Fruit fly (Drosophila melanogaster): Measurements from ENCODE around the gene CG4849.

CG4849 gene

dm6 chr3R:27948421-27948906 is 14.8 kb upstream of the CG4849 start, which contains the start of gene Gp93 (continued):
- TF ChIP-seq amos (GFP tag; IDR thresholded peaks at IDR 0.05; ENCODE audit: partially characterized antibody) (peak; percentile 55; the same call in 1 of the 2 replicates), zfh1 (GFP tag; IDR thresholded peaks at IDR 0.05) (peak; percentile 74; the same call in 2 of the 3 replicates), Nf-YA (GFP tag; IDR thresholded peaks at IDR 0.05) (no peak), CG11398 (GFP tag; optimal IDR thresholded peaks at IDR 0.05) (no peak), hkb (optimal IDR thresholded peaks at IDR 0.05) (no peak), hkb (GFP tag; IDR thresholded peaks at IDR 0.05) (no peak), HmgD (GFP tag; optimal IDR thresholded peaks at IDR 0.05) (peak; percentile 4), Med (GFP tag) (peak; percentile 89), Ptx1 (GFP tag; IDR thresholded peaks at IDR 0.05) (peak; percentile 73; the same call in 1 of the 2 replicates), Drgx (GFP tag; IDR thresholded peaks at IDR 0.05) (peak; percentile 29; the same call in 1 of the 2 replicates), MBD-R2 (GFP tag; IDR thresholded peaks at IDR 0.05) (peak; percentile 48), CG8924 (tag; optimal IDR thresholded peaks at IDR 0.05) (peak; percentile 70), CG7987 (GFP tag; optimal IDR thresholded peaks at IDR 0.05) (peak; percentile 37), CG7372 (GFP tag; IDR thresholded peaks at IDR 0.05) (peak; percentile 40; the same call in 1 of the 2 replicates), luna (GFP tag; optimal IDR thresholded peaks at IDR 0.05) (no peak), dpn (GFP tag; optimal IDR thresholded peaks at IDR 0.05) (peak; percentile 25 to 64), CG3995 (GFP tag; optimal IDR thresholded peaks at IDR 0.05) (no peak), crc (GFP tag; optimal IDR thresholded peaks at IDR 0.05) (no peak), CG13424 (tag; optimal IDR thresholded peaks at IDR 0.05) (peak; percentile 69), Aef1 (GFP tag; IDR thresholded peaks at IDR 0.05) (peak; percentile 55; the same call in 2 of the 3 replicates), CG17912 (GFP tag; optimal IDR thresholded peaks at IDR 0.05) (no peak), CG10462 (GFP tag; optimal IDR thresholded peaks at IDR 0.05) (peak; percentile 53), Lhr (GFP tag; optimal IDR thresholded peaks at IDR 0.05) (no peak), dan (GFP tag; IDR thresholded peaks at IDR 0.05) (no peak), vfl (GFP tag; optimal IDR thresholded peaks at IDR 0.05) (no peak), ttk (GFP tag; IDR thresholded peaks at IDR 0.05) (peak; percentile 55; the same call in 1 of the 2 replicates), CG12659 (GFP tag; optimal IDR thresholded peaks at IDR 0.05) (peak; percentile 46), Oaz (GFP tag; IDR thresholded peaks at IDR 0.05) (peak; percentile 21; the same call in 1 of the 2 replicates), CTCF (GFP tag; optimal IDR thresholded peaks at IDR 0.05) (no peak), Hey (tag; optimal IDR thresholded peaks at IDR 0.05) (no peak), CG17361 (GFP tag; IDR thresholded peaks at IDR 0.05) (peak; percentile 85), CG12155 (GFP tag; optimal IDR thresholded peaks at IDR 0.05) (peak; percentile 16), Mes4 (GFP tag; optimal IDR thresholded peaks at IDR 0.05) (no peak), Scr (GFP tag; IDR thresholded peaks at IDR 0.05; ENCODE audit: partially characterized antibody) (peak; percentile 30; the same call in 1 of the 2 replicates), seq (GFP tag; IDR thresholded peaks at IDR 0.05) (peak; percentile 37; the same call in 1 of the 2 replicates), HLHmδ (GFP tag; optimal IDR thresholded peaks at IDR 0.05) (peak; percentile 46), CG2889 (GFP tag; IDR thresholded peaks at IDR 0.05) (no peak), CG10543 (GFP tag; optimal IDR thresholded peaks at IDR 0.05) (peak; percentile 8), CG11504 (tag; optimal IDR thresholded peaks at IDR 0.05) (no peak), Chrac-16 (GFP tag; optimal IDR thresholded peaks at IDR 0.05) (peak; percentile 58), ssp (GFP tag; IDR thresholded peaks at IDR 0.05) (peak; percentile 54), CG4360 (GFP tag; IDR thresholded peaks at IDR 0.05) (no peak; the same call in 1 of the 2 replicates), CG18476 (GFP tag; optimal IDR thresholded peaks at IDR 0.05) (no peak), CG9215 (GFP tag; IDR thresholded peaks at IDR 0.05) (peak; percentile 62), sens (GFP tag) (no peak), Dad (GFP tag; optimal IDR thresholded peaks at IDR 0.05) (no peak), prd (optimal IDR thresholded peaks at IDR 0.05) (no peak), prd (GFP tag; IDR thresholded peaks at IDR 0.05) (peak; percentile 80), CG7786 (GFP tag; optimal IDR thresholded peaks at IDR 0.05) (no peak), trem (tag; optimal IDR thresholded peaks at IDR 0.05) (peak; percentile 29), MTF-1 (GFP tag; optimal IDR thresholded peaks at IDR 0.05; ENCODE audit: borderline replicate concordance) (peak; percentile 24), zfh2 (GFP tag; optimal IDR thresholded peaks at IDR 0.05) (no peak), CG15073 (GFP tag; optimal IDR thresholded peaks at IDR 0.05) (no peak)
